Fruit fly (Drosophila melanogaster): Measurements from ENCODE around the gene CG12659.

DNA sequence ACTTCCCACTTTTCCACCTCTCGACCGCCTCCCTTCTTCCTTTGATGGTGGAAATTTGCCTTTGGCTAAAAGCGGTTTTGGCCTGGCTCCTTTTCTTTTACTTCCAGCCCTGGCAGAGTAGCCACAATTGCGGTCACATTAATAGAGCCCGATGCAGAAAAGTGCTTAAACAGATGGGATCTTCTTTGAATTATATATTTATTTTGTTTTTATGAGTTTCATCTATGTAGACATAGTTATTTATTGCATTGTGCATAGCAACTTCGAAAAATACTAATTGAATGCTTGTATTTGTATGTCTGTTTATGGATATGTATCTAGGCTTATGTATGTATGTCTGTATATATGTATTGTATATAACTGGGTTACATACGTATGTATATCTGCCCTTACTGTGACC, 49.5 kb downstream of the CG12659 start:
- TF ChIP-seq CG12605 (GFP tag; IDR thresholded peaks at IDR 0.05) (no peak), EcR (GFP tag; optimal IDR thresholded peaks at IDR 0.05) (no peak), CG34367 (tag; optimal IDR thresholded peaks at IDR 0.05) (peak; percentile 48), CG17806 (tag; optimal IDR thresholded peaks at IDR 0.05) (peak; percentile 49), CG32121 (GFP tag; IDR thresholded peaks at IDR 0.05) (no peak), CG15710 (tag; optimal IDR thresholded peaks at IDR 0.05) (peak; percentile 60), gl (tag; optimal IDR thresholded peaks at IDR 0.05) (no peak), Pif1B (GFP tag; optimal IDR thresholded peaks at IDR 0.05) (peak; percentile 9), rn (GFP tag; IDR thresholded peaks at IDR 0.05) (no peak)
